Worm (Caenorhabditis elegans): Measurements from ENCODE around the gene C11H1.7.

The C11H1.7 gene

DNA sequence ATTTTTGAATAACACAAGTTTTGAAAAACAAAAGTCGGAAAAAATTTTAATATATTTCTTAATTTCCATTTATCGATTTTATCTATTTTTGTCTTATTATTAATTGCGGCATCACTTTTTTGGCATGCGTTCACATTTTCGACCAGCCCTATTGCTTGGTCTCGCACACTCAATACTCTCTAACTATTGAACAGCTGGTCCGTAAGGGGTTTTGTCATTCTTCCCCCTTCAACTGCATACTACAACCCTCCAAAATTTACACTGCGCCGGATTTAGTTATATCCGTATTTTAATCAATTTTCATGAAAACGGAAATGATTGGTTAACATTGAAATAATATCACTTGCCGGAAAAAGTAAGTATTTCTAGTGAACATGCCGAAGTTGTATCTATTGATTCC is at the start of gene C11H1.7:
TSS of gene C11H1.7 (plus strand) at position 12 of the 400 bp plus-strand sequence.
- TF ChIP-seq cnd-1 (tag; optimal IDR thresholded peaks at IDR 0.05) (peak; percentile 70), mab-5 (tag; optimal IDR thresholded peaks at IDR 0.05) (no peak), ces-1 (GFP tag; optimal IDR thresholded peaks at IDR 0.05) (peak; percentile 33), hlh-1 (tag; optimal IDR thresholded peaks at IDR 0.05) (peak; percentile 72), unc-120 (tag; optimal IDR thresholded peaks at IDR 0.05; ENCODE audit: poor library complexity, severe bottlenecking) (peak; percentile 41)

DNA sequence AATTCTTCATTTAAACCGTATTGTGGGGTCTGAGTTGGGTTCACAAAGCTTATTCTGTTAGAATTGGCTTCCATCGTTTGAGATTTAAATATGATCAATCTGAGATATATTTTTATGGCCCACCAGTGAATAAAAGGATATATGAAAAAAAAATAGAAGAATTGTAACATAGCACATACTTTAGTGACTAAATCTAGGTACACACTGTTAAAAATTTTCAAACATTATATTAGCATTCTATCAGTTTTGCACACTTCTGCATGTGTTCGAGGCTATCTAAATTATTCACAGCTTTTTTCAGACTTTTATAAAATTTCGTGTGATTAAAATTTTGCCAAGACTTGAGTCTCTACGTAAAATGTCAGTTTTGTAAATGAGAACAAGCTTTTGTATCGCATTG is 45.7 kb upstream of the C11H1.7 start, which contains the start of gene E02H4.2:
TSS of gene E02H4.2 (minus strand) at position 101 of the 400 bp plus-strand sequence.
- no peak for TF ChIP-seq tbx-8 (GFP tag; optimal IDR thresholded peaks at IDR 0.05)
- no peak for TF ChIP-seq mls-2 (tag; optimal IDR thresholded peaks at IDR 0.05)
- no peak for TF ChIP-seq mab-5 (tag; optimal IDR thresholded peaks at IDR 0.05)
- no peak for TF ChIP-seq pha-4 (tag; optimal IDR thresholded peaks at IDR 0.05)
- TF ChIP-seq nhr-2 (tag; optimal IDR thresholded peaks at IDR 0.05), result no peak
- no peak for TF ChIP-seq nhr-237 (tag; optimal IDR thresholded peaks at IDR 0.05)
- TF ChIP-seq mep-1 (tag; optimal IDR thresholded peaks at IDR 0.05), result no peak
- no peak for TF ChIP-seq sem-2 (GFP tag; optimal IDR thresholded peaks at IDR 0.05)

DNA sequence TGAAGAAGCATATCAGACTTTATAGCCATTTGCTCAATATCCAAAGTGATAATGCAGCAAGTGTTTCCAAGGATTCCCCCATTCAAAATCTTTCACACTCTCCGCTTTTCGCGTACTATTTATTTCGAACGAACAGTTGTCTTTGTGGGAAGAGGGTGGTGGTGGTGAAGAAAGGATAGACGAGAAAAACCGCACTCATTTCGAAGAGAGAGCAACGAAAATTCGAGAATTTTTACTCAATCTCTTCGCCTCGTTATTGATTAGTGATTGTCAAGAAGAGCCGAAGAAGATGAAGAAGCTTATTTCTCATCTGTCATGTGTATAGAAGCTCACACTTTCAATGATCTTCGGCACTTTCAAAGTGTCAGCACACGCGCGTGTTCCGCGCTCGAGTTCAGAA is 39.3 kb upstream of the C11H1.7 start:
- peak; percentile 98 for TF ChIP-seq hlh-1 (tag; optimal IDR thresholded peaks at IDR 0.05)
- TF ChIP-seq drap-1 (GFP tag; optimal IDR thresholded peaks at IDR 0.05), result peak; percentile 9
- peak; percentile 85 for TF ChIP-seq unc-120 (tag; optimal IDR thresholded peaks at IDR 0.05; ENCODE audit: poor library complexity, severe bottlenecking)
- peak; percentile 82 for TF ChIP-seq unc-62 (GFP tag; optimal IDR thresholded peaks at IDR 0.05)
- no peak for TF ChIP-seq lsy-2 (tag; optimal IDR thresholded peaks at IDR 0.05)

DNA sequence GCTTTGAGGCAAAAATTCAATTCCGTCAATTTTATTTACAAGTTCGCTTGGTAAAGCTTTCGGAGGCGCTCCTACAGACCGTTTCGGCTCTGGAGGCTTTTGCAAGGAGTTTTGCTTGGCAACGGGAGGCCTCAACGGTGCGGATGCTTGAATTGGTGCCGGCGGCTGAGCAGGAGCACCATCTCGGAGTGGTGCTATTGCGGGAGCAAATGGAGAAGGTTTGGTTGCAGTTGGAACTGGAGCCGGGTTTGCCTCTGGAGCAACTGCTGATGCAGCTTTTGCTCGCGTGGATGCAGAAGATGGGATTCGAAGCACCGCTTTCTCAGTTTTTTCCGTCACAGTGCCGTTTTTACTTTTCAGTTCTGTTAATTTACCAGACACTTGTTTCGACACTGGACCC is 37.2 kb upstream of the C11H1.7 start:
- TF ChIP-seq mep-1 (tag; optimal IDR thresholded peaks at IDR 0.05) (no peak), M03D4.4 (tag; optimal IDR thresholded peaks at IDR 0.05) (no peak), nhr-12 (tag; optimal IDR thresholded peaks at IDR 0.05) (no peak), ham-2 (GFP tag; optimal IDR thresholded peaks at IDR 0.05) (no peak), hlh-1 (tag; optimal IDR thresholded peaks at IDR 0.05) (no peak), nhr-2 (tag; optimal IDR thresholded peaks at IDR 0.05) (no peak), lin-32 (GFP tag; optimal IDR thresholded peaks at IDR 0.05) (no peak), mab-5 (tag; optimal IDR thresholded peaks at IDR 0.05) (no peak), unc-39 (tag; optimal IDR thresholded peaks at IDR 0.05) (no peak), flh-1 (GFP tag; optimal IDR thresholded peaks at IDR 0.05) (no peak), drap-1 (GFP tag; optimal IDR thresholded peaks at IDR 0.05) (no peak), nhr-28 (tag; optimal IDR thresholded peaks at IDR 0.05) (no peak), ceh-43 (GFP tag; optimal IDR thresholded peaks at IDR 0.05) (no peak), ceh-83 (GFP tag; optimal IDR thresholded peaks at IDR 0.05) (no peak), bed-3 (GFP tag; optimal IDR thresholded peaks at IDR 0.05) (no peak)

DNA sequence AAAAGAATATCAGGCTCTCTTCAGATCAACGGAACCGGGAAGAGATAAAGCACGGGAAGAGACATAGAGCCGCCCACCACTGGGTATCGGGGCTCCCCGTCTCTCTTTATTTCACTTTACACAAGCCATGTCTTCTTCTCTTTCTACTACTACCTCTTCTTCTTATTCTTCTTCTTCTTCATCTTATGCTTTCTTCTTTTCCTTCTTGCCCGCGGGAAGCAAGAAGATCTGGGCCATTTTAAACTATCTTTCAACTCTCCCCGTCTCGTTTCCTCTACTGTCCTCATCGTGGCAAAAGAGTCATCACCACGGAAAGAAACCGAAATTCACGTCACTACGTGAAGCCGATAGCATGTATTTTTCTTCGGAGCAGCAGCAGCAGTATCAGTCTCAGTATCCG is 34.6 kb upstream of the C11H1.7 start:
- no peak for TF ChIP-seq drap-1 (GFP tag; optimal IDR thresholded peaks at IDR 0.05)
- TF ChIP-seq unc-62 (GFP tag; optimal IDR thresholded peaks at IDR 0.05), result peak; percentile 49
- TF ChIP-seq unc-120 (tag; optimal IDR thresholded peaks at IDR 0.05; ENCODE audit: poor library complexity, severe bottlenecking), result peak; percentile 93
- TF ChIP-seq cnd-1 (tag; optimal IDR thresholded peaks at IDR 0.05), result no peak
- peak; percentile 1 for TF ChIP-seq lsy-2 (tag; optimal IDR thresholded peaks at IDR 0.05)
- TF ChIP-seq hlh-1 (tag; optimal IDR thresholded peaks at IDR 0.05), result peak; percentile 18

DNA sequence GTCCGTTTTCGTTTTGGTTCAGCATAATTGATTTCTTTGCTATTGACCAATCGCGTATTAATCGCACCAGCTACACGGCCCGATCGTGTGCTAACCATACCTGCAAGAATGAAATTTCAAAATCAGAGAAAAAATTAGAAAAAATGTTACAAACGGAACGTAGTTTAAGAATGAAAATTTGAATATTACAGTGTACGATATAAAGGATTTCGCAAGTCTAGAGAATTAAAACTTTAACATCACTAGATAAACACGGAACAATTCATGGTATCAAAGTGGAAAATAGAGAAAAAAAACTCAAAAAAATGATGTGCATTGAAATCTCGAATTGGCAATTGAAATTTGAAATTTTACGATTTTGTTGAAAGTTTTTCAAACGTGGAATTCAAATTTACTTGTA is 30.6 kb upstream of the C11H1.7 start, which contains the start of gene madd-3:
TSS of gene madd-3 (minus strand) at position 101 of the 400 bp plus-strand sequence.
- no peak for TF ChIP-seq zip-8 (tag; optimal IDR thresholded peaks at IDR 0.05)
- no peak for TF ChIP-seq hlh-1 (tag; optimal IDR thresholded peaks at IDR 0.05)
- TF ChIP-seq mep-1 (tag; optimal IDR thresholded peaks at IDR 0.05), result no peak
- no peak for TF ChIP-seq pha-4 (tag; optimal IDR thresholded peaks at IDR 0.05)
- no peak for TF ChIP-seq drap-1 (GFP tag; optimal IDR thresholded peaks at IDR 0.05)
- TF ChIP-seq unc-39 (tag; optimal IDR thresholded peaks at IDR 0.05), result no peak

DNA sequence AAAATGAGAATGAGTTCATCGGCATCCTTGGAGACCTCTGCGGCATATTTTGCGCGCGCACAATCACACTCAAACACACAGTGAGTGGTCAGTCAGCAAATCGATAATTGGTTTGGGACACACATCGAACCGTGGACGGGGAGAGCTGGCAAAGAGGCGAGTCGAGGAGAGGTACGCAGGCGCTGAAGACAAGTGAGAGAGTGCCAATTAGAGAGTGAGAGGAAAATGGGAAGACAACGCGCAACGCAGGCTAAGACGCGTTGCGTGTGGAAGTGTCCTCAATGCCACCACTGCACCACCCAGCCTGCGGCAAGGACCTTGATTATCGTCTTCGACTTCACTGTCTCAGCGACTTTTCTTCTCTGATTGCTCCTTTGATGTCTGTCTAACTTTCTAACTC is 30.0 kb upstream of the C11H1.7 start:
- TF ChIP-seq blmp-1 (tag; optimal IDR thresholded peaks at IDR 0.05), result no peak
- TF ChIP-seq lin-13 (tag; optimal IDR thresholded peaks at IDR 0.05), result peak; percentile 45
- peak; percentile 70 for TF ChIP-seq unc-120 (tag; optimal IDR thresholded peaks at IDR 0.05; ENCODE audit: poor library complexity, severe bottlenecking)
- no peak for TF ChIP-seq nhr-2 (tag; optimal IDR thresholded peaks at IDR 0.05)
- peak; percentile 20 for TF ChIP-seq ceh-43 (GFP tag; optimal IDR thresholded peaks at IDR 0.05)
- peak; percentile 76 for TF ChIP-seq ces-1 (GFP tag; optimal IDR thresholded peaks at IDR 0.05)
- TF ChIP-seq bed-3 (GFP tag; optimal IDR thresholded peaks at IDR 0.05), result no peak
- no peak for TF ChIP-seq unc-39 (tag; optimal IDR thresholded peaks at IDR 0.05)
- no peak for TF ChIP-seq lin-32 (GFP tag; optimal IDR thresholded peaks at IDR 0.05)
- TF ChIP-seq ham-2 (GFP tag; optimal IDR thresholded peaks at IDR 0.05), result peak; percentile 6
- peak; percentile 99 for TF ChIP-seq ceh-39 (tag; optimal IDR thresholded peaks at IDR 0.05)
- TF ChIP-seq snpc-4 (tag; optimal IDR thresholded peaks at IDR 0.05), result no peak
- TF ChIP-seq flh-1 (GFP tag; optimal IDR thresholded peaks at IDR 0.05), result no peak
- TF ChIP-seq lsy-2 (tag; optimal IDR thresholded peaks at IDR 0.05), result peak; percentile 54
- peak; percentile 38 for TF ChIP-seq mep-1 (tag; optimal IDR thresholded peaks at IDR 0.05)
- TF ChIP-seq nhr-12 (tag; optimal IDR thresholded peaks at IDR 0.05), result no peak
- peak; percentile 56 for TF ChIP-seq unc-62 (GFP tag; optimal IDR thresholded peaks at IDR 0.05)
- no peak for TF ChIP-seq M03D4.4 (tag; optimal IDR thresholded peaks at IDR 0.05)
- no peak for TF ChIP-seq ztf-11 (tag; optimal IDR thresholded peaks at IDR 0.05)
- no peak for TF ChIP-seq elt-1 (tag; optimal IDR thresholded peaks at IDR 0.05; ENCODE audit: borderline replicate concordance, insufficient read depth)
- peak; percentile 62 for TF ChIP-seq cnd-1 (tag; optimal IDR thresholded peaks at IDR 0.05)
- TF ChIP-seq nhr-28 (tag; optimal IDR thresholded peaks at IDR 0.05), result no peak
- peak; percentile 22 for TF ChIP-seq nhr-237 (tag; optimal IDR thresholded peaks at IDR 0.05)
- peak; percentile 57 for TF ChIP-seq hlh-1 (tag; optimal IDR thresholded peaks at IDR 0.05)
- no peak for TF ChIP-seq elt-3 (tag; optimal IDR thresholded peaks at IDR 0.05)
- TF ChIP-seq nhr-76 (tag; optimal IDR thresholded peaks at IDR 0.05), result no peak

All from whole organism, mixed stage, embryonic.